Worm (Caenorhabditis elegans) whole organism, young adult: ENCODE results near the gene stg-2.

Source experiments
- B0035.1 ChIP-seq: sonication (generic microtip); optimal IDR thresholded peaks from 2 replicates; lab custom pipeline; 2016; ENCODE audit warnings: missing genetic modification characterization, mild to moderate bottlenecking, missing compliant biosample characterization, missing genotype, missing genetic modification reagents
- B0261.1 ChIP-seq: sonication (generic microtip); optimal IDR thresholded peaks from 2 replicates; lab custom pipeline; 2016; ENCODE audit warnings: mild to moderate bottlenecking, missing genetic modification characterization, moderate library complexity, missing compliant biosample characterization
- C06A6.2 ChIP-seq: fragments of 200-800 bp; sonication (Bioruptor generic); conservative IDR thresholded peaks from 2 replicates; pipeline ENCODE4 v1.3.6; 2022; ENCODE audit warnings: missing genetic modification characterization, missing compliant biosample characterization
- C17E4.6 ChIP-seq: fragments of 200-800 bp; sonication (Bioruptor generic); IDR thresholded peaks from 2 replicates; pipeline ENCODE4 v1.3.6; 2022; ENCODE audit warnings: missing genetic modification reagents, missing genetic modification characterization, missing compliant biosample characterization
- F55B11.4 ChIP-seq: sonication (generic microtip); optimal IDR thresholded peaks from 2 replicates; lab custom pipeline; 2016; ENCODE audit warnings: missing compliant biosample characterization, missing genetic modification characterization, borderline replicate concordance; ENCODE audit not compliant: insufficient read depth
- T26A5.8 ChIP-seq: sonication (generic microtip); optimal IDR thresholded peaks from 2 replicates; lab custom pipeline; 2016; ENCODE audit warnings: missing genetic modification characterization, missing compliant biosample characterization
- Y79H2A.3 ChIP-seq: fragments of 200-800 bp; sonication (Bioruptor generic); conservative IDR thresholded peaks from 2 replicates; pipeline ENCODE4 v1.3.6; 2022; ENCODE audit warnings: missing genetic modification reagents, missing genetic modification characterization, missing compliant biosample characterization
- attf-5 ChIP-seq: fragments of 200-800 bp; sonication (Bioruptor generic); optimal IDR thresholded peaks from 2 replicates; lab custom pipeline; 2018; ENCODE audit warnings: mild to moderate bottlenecking, missing genetic modification characterization, missing compliant biosample characterization
- ccch-3 ChIP-seq: fragments of 200-800 bp; sonication (Bioruptor generic); optimal IDR thresholded peaks from 2 replicates; lab custom pipeline; 2018; ENCODE audit warnings: mild to moderate bottlenecking, missing genetic modification characterization, missing compliant biosample characterization
- ceh-100 ChIP-seq: fragments of 200-800 bp; sonication (Bioruptor generic); IDR thresholded peaks from 2 replicates; pipeline ENCODE4 v1.3.6; 2022; ENCODE audit warnings: missing genetic modification reagents, missing genetic modification characterization, missing compliant biosample characterization
- ceh-58 ChIP-seq: fragments of 200-800 bp; sonication (Bioruptor generic); IDR thresholded peaks from 2 replicates; pipeline ENCODE4 v1.3.6; 2022; ENCODE audit warnings: missing genetic modification characterization, missing compliant biosample characterization
- ceh-79 ChIP-seq: sonication (generic microtip); optimal IDR thresholded peaks from 2 replicates; lab custom pipeline; 2017; ENCODE audit warnings: mild to moderate bottlenecking, missing genetic modification characterization, missing compliant biosample characterization
- chd-7 ChIP-seq: sonication (generic microtip); optimal IDR thresholded peaks from 2 replicates; lab custom pipeline; 2016; ENCODE audit warnings: mild to moderate bottlenecking, missing genetic modification characterization, moderate library complexity, missing compliant biosample characterization
- die-1 ChIP-seq: sonication (generic microtip); optimal IDR thresholded peaks from 2 replicates; lab custom pipeline; 2016; ENCODE audit warnings: missing genotype, mild to moderate bottlenecking, missing genetic modification characterization, missing compliant biosample characterization
- dpl-1 ChIP-seq: fragments of 150-350 bp; optimal IDR thresholded peaks from 2 replicates; lab custom pipeline; 2014; ENCODE audit warnings: missing biosample characterization, missing genetic modification reagents, missing genetic modification characterization
- efl-1 ChIP-seq: fragments of 150-350 bp; optimal IDR thresholded peaks from 2 replicates; lab custom pipeline; 2014; ENCODE audit warnings: missing biosample characterization, missing genetic modification reagents, missing genetic modification characterization
- egl-18 ChIP-seq: fragments of 200-800 bp; sonication (Bioruptor generic); IDR thresholded peaks from 2 replicates; pipeline ENCODE4 v1.3.6; 2022; ENCODE audit warnings: missing genetic modification reagents, missing genetic modification characterization, missing compliant biosample characterization
- egrh-3 ChIP-seq: fragments of 200-800 bp; sonication (Bioruptor generic); IDR thresholded peaks from 2 replicates; pipeline ENCODE4 v1.3.6; 2022; ENCODE audit warnings: missing genetic modification reagents, missing genetic modification characterization, missing compliant biosample characterization
- ets-4 ChIP-seq: fragments of 200-800 bp; sonication (Bioruptor generic); optimal IDR thresholded peaks from 2 replicates; lab custom pipeline; 2018; ENCODE audit warnings: mild to moderate bottlenecking, missing genetic modification characterization, missing compliant biosample characterization
- gei-17 ChIP-seq: fragments of 200-800 bp; sonication (Bioruptor generic); optimal IDR thresholded peaks from 2 replicates; lab custom pipeline; 2018; ENCODE audit warnings: mild to moderate bottlenecking, missing genetic modification characterization, missing compliant biosample characterization
- him-1 ChIP-seq: sonication (generic microtip); optimal IDR thresholded peaks from 2 replicates; lab custom pipeline; 2016; ENCODE audit warnings: missing genotype, missing genetic modification reagents, missing genetic modification characterization, missing compliant biosample characterization
- hlh-12 ChIP-seq: sonication (generic microtip); optimal IDR thresholded peaks from 2 replicates; lab custom pipeline; 2016; ENCODE audit warnings: missing genetic modification characterization, missing compliant biosample characterization
- hlh-26 ChIP-seq: fragments of 200-800 bp; sonication (Bioruptor generic); conservative IDR thresholded peaks from 2 replicates; pipeline ENCODE4 v1.3.6; 2022; ENCODE audit warnings: missing genetic modification reagents, missing genetic modification characterization, missing compliant biosample characterization
- hmg-20 ChIP-seq: fragments of 200-800 bp; sonication (Bioruptor generic); IDR thresholded peaks from 2 replicates; pipeline ENCODE4 v1.3.6; 2022; ENCODE audit warnings: missing genetic modification reagents, missing genetic modification characterization, missing compliant biosample characterization
- hrde-1 ChIP-seq: sonication (generic microtip); optimal IDR thresholded peaks from 2 replicates; lab custom pipeline; 2016; ENCODE audit warnings: missing genetic modification characterization, mild to moderate bottlenecking, missing compliant biosample characterization, moderate library complexity, missing genotype, missing genetic modification reagents, borderline replicate concordance
- lin-40 ChIP-seq: sonication (generic microtip); optimal IDR thresholded peaks from 2 replicates; lab custom pipeline; 2016; ENCODE audit warnings: missing genetic modification characterization, mild to moderate bottlenecking, missing compliant biosample characterization, missing genotype, missing genetic modification reagents
- lsy-27 ChIP-seq: sonication (generic microtip); optimal IDR thresholded peaks from 2 replicates; lab custom pipeline; 2017; ENCODE audit warnings: missing genetic modification characterization, mild to moderate bottlenecking, missing compliant biosample characterization, antibody characterized with exemption, missing genotype, borderline replicate concordance; ENCODE audit not compliant: insufficient read depth
- madf-10 ChIP-seq: sonication (generic microtip); optimal IDR thresholded peaks from 2 replicates; lab custom pipeline; 2016; ENCODE audit warnings: mild to moderate bottlenecking, missing genetic modification characterization, missing compliant biosample characterization
- madf-8 ChIP-seq: fragments of 200-800 bp; sonication (Bioruptor generic); conservative IDR thresholded peaks from 2 replicates; pipeline ENCODE4 v1.3.6; 2022; ENCODE audit warnings: missing genetic modification reagents, missing genetic modification characterization, missing compliant biosample characterization
- mxl-1 ChIP-seq: sonication (generic microtip); optimal IDR thresholded peaks from 2 replicates; lab custom pipeline; 2016; ENCODE audit warnings: missing genetic modification characterization, missing compliant biosample characterization
- nhr-27 ChIP-seq: fragments of 200-800 bp; sonication (Bioruptor generic); optimal IDR thresholded peaks from 2 replicates; lab custom pipeline; 2018; ENCODE audit warnings: mild to moderate bottlenecking, missing genetic modification characterization, moderate library complexity, missing compliant biosample characterization
- nhr-90 ChIP-seq: sonication (generic microtip); optimal IDR thresholded peaks from 2 replicates; lab custom pipeline; 2016; ENCODE audit warnings: missing genotype, mild to moderate bottlenecking, missing genetic modification characterization, missing compliant biosample characterization
- rec-8 ChIP-seq, 2 experiments: sonication (generic microtip); optimal IDR thresholded peaks; 2 replicates each; lab custom pipeline; 2016; ENCODE audit warnings: mild to moderate bottlenecking in 2 of 2, missing genetic modification characterization in 2 of 2, missing genetic modification reagents in 2 of 2, missing genotype in 2 of 2, missing biosample characterization in 1 of 2, missing compliant biosample characterization in 1 of 2, moderate library complexity in 1 of 2
- repo-1 ChIP-seq: sonication (generic microtip); optimal IDR thresholded peaks from 2 replicates; lab custom pipeline; 2017; ENCODE audit warnings: mild to moderate bottlenecking, missing genetic modification characterization, missing compliant biosample characterization
- rpc-1 ChIP-seq, 2 experiments: fragments of 150-350 bp in 1 of 2; sonication (generic microtip) in 1 of 2; optimal IDR thresholded peaks; 2 replicates each; lab custom pipeline; 2014 to 2018; ENCODE audit warnings: missing biosample characterization in 1 of 2, missing genetic modification characterization in 1 of 2, missing genetic modification reagents in 1 of 2, missing genotype in 1 of 2
- sea-2 ChIP-seq: fragments of 200-800 bp; sonication (Bioruptor generic); IDR thresholded peaks from 2 replicates; pipeline ENCODE4 v1.3.6; 2022; ENCODE audit warnings: missing genetic modification characterization, missing compliant biosample characterization
- snpc-1.1 ChIP-seq: sonication (generic microtip); optimal IDR thresholded peaks from 2 replicates; lab custom pipeline; 2017; ENCODE audit warnings: missing genetic modification characterization, mild to moderate bottlenecking, missing compliant biosample characterization, antibody characterized with exemption, moderate library complexity, missing genotype, missing genetic modification reagents; ENCODE audit not compliant: insufficient read depth
- snpc-4 ChIP-seq, 5 experiments: fragments of 150-350 bp in 1 of 5; sonication (generic microtip) in 4 of 5; optimal IDR thresholded peaks; 2 replicates each; lab custom pipeline; 2014 to 2018; ENCODE audit warnings: missing genetic modification characterization in 5 of 5, missing biosample characterization in 3 of 5, antibody characterized with exemption in 2 of 5, mild to moderate bottlenecking in 2 of 5, missing compliant biosample characterization in 2 of 5, missing genotype in 2 of 5, moderate library complexity in 2 of 5, missing genetic modification reagents in 1 of 5
- somi-1 ChIP-seq: fragments of 200-800 bp; sonication (Bioruptor generic); optimal IDR thresholded peaks from 2 replicates; lab custom pipeline; 2018; ENCODE audit warnings: mild to moderate bottlenecking, missing genetic modification characterization, missing compliant biosample characterization
- sptf-2 ChIP-seq: fragments of 200-800 bp; sonication (Bioruptor generic); optimal IDR thresholded peaks from 2 replicates; lab custom pipeline; 2018; ENCODE audit warnings: mild to moderate bottlenecking, missing genetic modification characterization, missing compliant biosample characterization
- tbp1 ChIP-seq: fragments of 200-800 bp; sonication (Bioruptor generic); optimal IDR thresholded peaks from 2 replicates; lab custom pipeline; 2018; ENCODE audit warnings: mild to moderate bottlenecking, missing genetic modification characterization, missing compliant biosample characterization
- unc-62 ChIP-seq: fragments of 150-350 bp; optimal IDR thresholded peaks from 2 replicates; lab custom pipeline; 2014; ENCODE audit warnings: missing biosample characterization, missing genetic modification reagents, missing genetic modification characterization
- zim-3 ChIP-seq: sonication (generic microtip); optimal IDR thresholded peaks from 2 replicates; lab custom pipeline; 2017; ENCODE audit warnings: mild to moderate bottlenecking, missing genetic modification characterization, moderate library complexity, missing compliant biosample characterization
- ztf-22 ChIP-seq: fragments of 200-800 bp; sonication (Bioruptor generic); optimal IDR thresholded peaks from 2 replicates; lab custom pipeline; 2018; ENCODE audit warnings: mild to moderate bottlenecking, missing genetic modification characterization, moderate library complexity, missing compliant biosample characterization
- ztf-26 ChIP-seq: sonication (generic microtip); optimal IDR thresholded peaks from 2 replicates; lab custom pipeline; 2017; ENCODE audit warnings: missing genetic modification characterization, missing compliant biosample characterization

stg-2 gene

DNA sequence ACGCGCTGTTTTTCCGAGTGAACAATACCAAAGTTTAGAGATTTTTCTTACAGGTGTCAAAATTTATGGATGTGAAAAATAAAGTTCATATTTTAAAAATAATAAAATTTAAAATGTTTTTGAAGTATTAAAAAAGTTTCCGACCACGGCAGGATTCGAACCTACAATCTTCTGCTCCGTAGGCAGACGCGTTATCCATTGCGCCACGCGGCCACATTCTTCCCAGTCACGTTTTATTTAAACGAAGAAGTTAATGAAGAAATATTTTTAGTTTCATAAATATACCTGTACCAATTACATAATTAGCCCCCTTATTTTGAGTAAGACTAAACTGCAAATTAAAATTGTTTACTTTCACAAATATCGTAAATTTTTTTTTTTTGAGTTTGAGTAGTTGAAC, 3.1 kb downstream of the stg-2 start (continued):
- TF ChIP-seq madf-8 (no peak), sea-2 (no peak), ceh-79 (no peak), F55B11.4 (tag; lab: Kevin White, UChicago) (no peak), T26A5.8 (tag; lab: Kevin White, UChicago) (no peak), repo-1 (peak; percentile 31), dpl-1 (no peak), efl-1 (no peak), mxl-1 (tag; lab: Kevin White, UChicago) (peak; percentile 53), lin-40 (no peak), ztf-22 (GFP tag; lab: Kevin White, UChicago) (no peak), rpc-1 (optimal IDR thresholded peaks at IDR 0.05; lab: Kevin White, UChicago) (peak; percentile 92), rpc-1 (tag; optimal IDR thresholded peaks at IDR 0.05; lab: Kevin White, UChicago) (peak; percentile 98), ccch-3 (GFP tag; lab: Kevin White, UChicago) (no peak), egl-18 (GFP tag; lab: Robert Waterston, UW) (no peak), attf-5 (GFP tag; lab: Kevin White, UChicago) (peak; percentile 6), hlh-12 (peak; percentile 71), ceh-100 (GFP tag; lab: Robert Waterston, UW) (no peak), egrh-3 (no peak), snpc-1.1 (tag; lab: Kevin White, UChicago) (peak; percentile 68), gei-17 (GFP tag; lab: Kevin White, UChicago) (no peak), nhr-90 (tag; lab: Kevin White, UChicago) (peak; percentile 69), B0035.1 (peak; percentile 65), ets-4 (GFP tag; lab: Kevin White, UChicago) (no peak), hmg-20 (GFP tag; lab: Robert Waterston, UW) (no peak), B0261.1 (tag; lab: Kevin White, UChicago) (peak; percentile 86), zim-3 (no peak), lsy-27 (tag; lab: Kevin White, UChicago) (no peak), C17E4.6 (GFP tag; lab: Robert Waterston, UW) (no peak), sptf-2 (no peak)
- TF ChIP-seq, all 124 proteins: peak for 42

DNA sequence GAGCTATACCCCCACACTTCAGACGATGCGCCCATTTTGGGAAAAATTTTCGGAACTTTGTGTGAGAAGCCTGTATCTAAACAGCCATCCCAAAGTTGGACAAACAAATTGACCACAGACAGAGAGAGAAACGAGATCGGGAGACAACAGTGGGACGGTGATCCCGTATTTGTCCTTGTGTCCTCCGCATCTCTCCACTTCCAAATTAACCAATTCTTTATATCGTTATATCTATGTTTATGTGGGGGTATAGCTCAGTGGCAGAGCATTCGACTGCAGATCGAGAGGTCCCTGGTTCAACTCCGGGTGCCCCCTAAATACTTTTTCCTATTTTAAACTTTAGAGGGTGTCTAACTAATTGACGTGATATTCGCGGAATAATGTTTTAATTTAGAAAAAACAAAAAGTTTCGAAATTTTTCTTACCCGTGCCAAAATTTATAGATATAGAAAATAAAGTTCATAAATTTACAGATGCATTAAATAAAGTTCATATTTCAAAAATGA, 5.0 kb downstream of the stg-2 start:
- TF ChIP-seq nhr-27: peak; percentile 1
- peak; percentile 88 for TF ChIP-seq rpc-1 (optimal IDR thresholded peaks at IDR 0.05; lab: Kevin White, UChicago)
- TF ChIP-seq rpc-1 (tag; optimal IDR thresholded peaks at IDR 0.05; lab: Kevin White, UChicago): peak; percentile 97
- TF ChIP-seq rec-8 (tag; optimal IDR thresholded peaks at IDR 0.05; lab: Kevin White, UChicago): peak; percentile 54 to 61
- TF ChIP-seq unc-62 (GFP tag; lab: Kevin White, UChicago): no peak
- peak; percentile 35 for TF ChIP-seq him-1 (tag; lab: Kevin White, UChicago)
- TF ChIP-seq hrde-1 (tag; lab: Kevin White, UChicago): peak; percentile 26
- TF ChIP-seq snpc-4 (GFP tag; optimal IDR thresholded peaks at IDR 0.05; lab: Kevin White, UChicago): peak; percentile 61
- peak in 2 of 4 experiments; percentile 53 to 63 for TF ChIP-seq snpc-4 (tag; optimal IDR thresholded peaks at IDR 0.05; lab: Kevin White, UChicago)
- peak; percentile 26 for TF ChIP-seq attf-5 (GFP tag; lab: Kevin White, UChicago)
- peak; percentile 18 for TF ChIP-seq madf-10 (tag; lab: Kevin White, UChicago)
- TF ChIP-seq tbp1 (GFP tag; lab: Kevin White, UChicago): peak; percentile 85
- no peak for TF ChIP-seq hlh-26
- TF ChIP-seq efl-1: no peak
- 0 out of 2 replicates have a peak, but pooled peaks have one; percentile 18 for TF ChIP-seq egrh-3
- TF ChIP-seq die-1: peak; percentile 91
- no peak for TF ChIP-seq dpl-1
- TF ChIP-seq repo-1: peak; percentile 55
- TF ChIP-seq C06A6.2 (GFP tag; lab: Robert Waterston, UW): no peak
- TF ChIP-seq somi-1 (GFP tag; lab: Kevin White, UChicago): peak; percentile 3
- TF ChIP-seq ztf-26 (tag; lab: Kevin White, UChicago): peak; percentile 47
- TF ChIP-seq nhr-90 (tag; lab: Kevin White, UChicago): peak; percentile 70
- peak; percentile 3 for TF ChIP-seq ccch-3 (GFP tag; lab: Kevin White, UChicago)
- TF ChIP-seq Y79H2A.3 (GFP tag; lab: Robert Waterston, UW): no peak
- TF ChIP-seq T26A5.8 (tag; lab: Kevin White, UChicago): peak; percentile 47
- no peak for TF ChIP-seq ceh-58
- peak; percentile 36 for TF ChIP-seq chd-7 (tag; lab: Kevin White, UChicago)
